Fruit fly (Drosophila melanogaster): ENCODE measurements around the gene CG7126.

CG7126 gene

dm6 chr3R:18274328-18275098 is 28.1 kb downstream of the CG7126 start, which contains the start of the genes Vps39 and eIF1A (continued):
- TF ChIP-seq en (GFP tag; optimal IDR thresholded peaks at IDR 0.05) = no peak
- TF ChIP-seq CG9609 (GFP tag; optimal IDR thresholded peaks at IDR 0.05) = no peak
- no peak for TF ChIP-seq Hr39 (optimal IDR thresholded peaks at IDR 0.05)
- peak; percentile 10 for TF ChIP-seq az2 (GFP tag; optimal IDR thresholded peaks at IDR 0.05)
- TF ChIP-seq gem (tag; optimal IDR thresholded peaks at IDR 0.05) = no peak
- TF ChIP-seq CG11560 (tag; IDR thresholded peaks at IDR 0.05) = no peak
- TF ChIP-seq CG9727 (GFP tag; optimal IDR thresholded peaks at IDR 0.05) = peak; percentile 54
- TF ChIP-seq Drgx (GFP tag; IDR thresholded peaks at IDR 0.05) = no peak
- TF ChIP-seq CG9797 (GFP tag; optimal IDR thresholded peaks at IDR 0.05) = peak; percentile 19
- TF ChIP-seq CG7271 (tag; optimal IDR thresholded peaks at IDR 0.05) = no peak
- TF ChIP-seq slou (GFP tag; optimal IDR thresholded peaks at IDR 0.05) = peak; percentile 25
- no peak for TF ChIP-seq Awh (GFP tag; IDR thresholded peaks at IDR 0.05)
- peak; percentile 47 for TF ChIP-seq ssp (GFP tag; IDR thresholded peaks at IDR 0.05)
- TF ChIP-seq CG2875 (GFP tag; optimal IDR thresholded peaks at IDR 0.05) = no peak
- peak; percentile 72; the same call in 1 of the 2 replicates for TF ChIP-seq CG4360 (GFP tag; IDR thresholded peaks at IDR 0.05)
- TF ChIP-seq CG4730 (GFP tag; IDR thresholded peaks at IDR 0.05) = no peak
- TF ChIP-seq Sry-β (GFP tag; optimal IDR thresholded peaks at IDR 0.05) = no peak
- no peak for TF ChIP-seq her (GFP tag; optimal IDR thresholded peaks at IDR 0.05)
- no peak for TF ChIP-seq disco-r (GFP tag; optimal IDR thresholded peaks at IDR 0.05)
- TF ChIP-seq H15 (GFP tag; IDR thresholded peaks at IDR 0.05) = no peak
- TF ChIP-seq CG7839 (tag; optimal IDR thresholded peaks at IDR 0.05) = no peak
- TF ChIP-seq sisA (GFP tag; IDR thresholded peaks at IDR 0.05) = no peak; the same call in 1 of the 2 replicates
- TF ChIP-seq HLH3B (GFP tag; IDR thresholded peaks at IDR 0.05) = no peak; the same call in 1 of the 2 replicates
- TF ChIP-seq jing (GFP tag; optimal IDR thresholded peaks at IDR 0.05) = no peak
- peak; percentile 64 for TF ChIP-seq nmo (GFP tag; optimal IDR thresholded peaks at IDR 0.05)
- peak; percentile 46; the same call in 1 of the 3 replicates for TF ChIP-seq CG17361 (GFP tag; IDR thresholded peaks at IDR 0.05)
- no peak for TF ChIP-seq wor (GFP tag; IDR thresholded peaks at IDR 0.05)
- TF ChIP-seq pros (GFP tag; optimal IDR thresholded peaks at IDR 0.05) = no peak
- TF ChIP-seq Doc2 (GFP tag; IDR thresholded peaks at IDR 0.05) = no peak
- TF ChIP-seq CG15514 (GFP tag; optimal IDR thresholded peaks at IDR 0.05) = peak; percentile 99
- no peak for TF ChIP-seq lov (optimal IDR thresholded peaks at IDR 0.05)
- no peak for TF ChIP-seq lov (GFP tag; IDR thresholded peaks at IDR 0.05)
- TF ChIP-seq CG10147 (GFP tag; optimal IDR thresholded peaks at IDR 0.05) = no peak
- TF ChIP-seq CG15269 (tag; optimal IDR thresholded peaks at IDR 0.05) = no peak
- peak; percentile 51 for TF ChIP-seq CoRest (tag; optimal IDR thresholded peaks at IDR 0.05)
- TF ChIP-seq B-H2 (GFP tag; optimal IDR thresholded peaks at IDR 0.05) = peak; percentile 10
- peak in 1 of 2 experiments; percentile 33 for TF ChIP-seq Hr51 (GFP tag; optimal IDR thresholded peaks at IDR 0.05)
- TF ChIP-seq Usf (GFP tag; optimal IDR thresholded peaks at IDR 0.05) = no peak
- TF ChIP-seq gt (GFP tag; IDR thresholded peaks at IDR 0.05) = no peak
- peak; percentile 12 for TF ChIP-seq Dad (GFP tag; optimal IDR thresholded peaks at IDR 0.05)
- TF ChIP-seq row (GFP tag; IDR thresholded peaks at IDR 0.05) = peak; percentile 81
- no peak for TF ChIP-seq dan (GFP tag; IDR thresholded peaks at IDR 0.05)
- peak; percentile 38 for TF ChIP-seq Meics (GFP tag; optimal IDR thresholded peaks at IDR 0.05)
- TF ChIP-seq CG8944 (GFP tag; optimal IDR thresholded peaks at IDR 0.05) = peak; percentile 28
- peak; percentile 40; the same call in 1 of the 2 replicates for TF ChIP-seq Xrp1 (GFP tag; IDR thresholded peaks at IDR 0.05)
- no peak for TF ChIP-seq Abd-B (GFP tag; optimal IDR thresholded peaks at IDR 0.05)
- TF ChIP-seq jumu (GFP tag; optimal IDR thresholded peaks at IDR 0.05) = no peak
- peak; percentile 20 for TF ChIP-seq Atf3 (GFP tag; optimal IDR thresholded peaks at IDR 0.05)
- TF ChIP-seq Chrac-16 (GFP tag; optimal IDR thresholded peaks at IDR 0.05) = peak; percentile 44
- peak; percentile 70 for TF ChIP-seq Ets97D (GFP tag; optimal IDR thresholded peaks at IDR 0.05)
- TF ChIP-seq Hand (GFP tag; optimal IDR thresholded peaks at IDR 0.05) = peak; percentile 14
